Worm (Caenorhabditis elegans) whole organism, L4/young adult: ENCODE results near the gene DH11.2.

Experiments
- W03F9.2 ChIP-seq: fragments of 150-350 bp; optimal IDR thresholded peaks from 2 replicates; lab custom pipeline; 2014; ENCODE audit warnings: missing biosample characterization, missing genetic modification characterization
- dao-5 ChIP-seq: sonication (generic microtip); optimal IDR thresholded peaks from 2 replicates; lab custom pipeline; 2016; ENCODE audit warnings: missing genotype, missing genetic modification characterization, moderate library complexity, missing compliant biosample characterization
- him-1 ChIP-seq: sonication (generic microtip); optimal IDR thresholded peaks from 2 replicates; lab custom pipeline; 2016; ENCODE audit warnings: missing genotype, missing genetic modification reagents, missing genetic modification characterization, missing compliant biosample characterization

ce11 chrII:7986928-7987327, 25.7 kb upstream of the DH11.2 start:
- TF ChIP-seq him-1 (tag; lab: Kevin White, UChicago) (no peak), W03F9.2 (no peak), dao-5 (tag; lab: Kevin White, UChicago) (no peak)
